Worm (Caenorhabditis elegans): ENCODE measurements around the gene F38H4.5.

Gene F38H4.5

DNA sequence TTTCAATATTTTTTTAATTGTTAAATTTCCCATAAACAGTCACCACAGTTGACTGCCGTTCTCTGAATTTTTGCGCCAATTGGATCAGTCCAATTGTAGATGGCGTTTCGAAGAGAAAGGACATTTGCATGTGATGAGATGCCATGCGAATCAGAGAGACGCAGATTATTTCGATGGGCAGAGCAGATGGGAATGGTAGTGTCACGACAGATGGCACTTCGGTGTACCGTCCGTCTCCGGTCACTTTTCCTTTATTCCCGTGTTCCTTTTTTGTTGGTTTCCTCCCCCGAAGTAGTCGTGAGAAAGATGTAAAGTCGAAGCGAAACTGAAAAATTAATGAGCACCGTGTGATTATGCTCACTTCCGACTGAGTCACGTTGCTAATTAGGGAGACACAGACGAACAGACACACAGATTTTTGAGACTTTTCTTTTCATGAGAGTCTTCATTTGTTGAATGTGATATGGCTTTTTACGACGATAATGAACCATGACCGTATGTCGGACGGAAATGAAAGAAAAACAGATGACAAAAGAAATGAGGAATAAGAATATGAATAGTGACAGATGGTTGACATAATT, 15.8 kb downstream of the F38H4.5 start:
- no peak for TF ChIP-seq lin-13 (GFP tag; optimal IDR thresholded peaks at IDR 0.05)
- TF ChIP-seq lin-14 (GFP tag; optimal IDR thresholded peaks at IDR 0.05) = peak; percentile 65
- no peak for TF ChIP-seq ets-5 (GFP tag; IDR thresholded peaks at IDR 0.05)
- TF ChIP-seq ceh-88 (GFP tag; IDR thresholded peaks at IDR 0.05) = no peak
- peak in 1 of 2 experiments; percentile 45 for TF ChIP-seq ztf-11 (tag; optimal IDR thresholded peaks at IDR 0.05)
- TF ChIP-seq fkh-8 (tag; optimal IDR thresholded peaks at IDR 0.05) = peak; percentile 29
- TF ChIP-seq nhr-47 (tag; optimal IDR thresholded peaks at IDR 0.05) = peak; percentile 20
- TF ChIP-seq unc-86 (tag; optimal IDR thresholded peaks at IDR 0.05) = peak; percentile 58
- TF ChIP-seq grh-1 (GFP tag; IDR thresholded peaks at IDR 0.05) = no peak
- no peak for TF ChIP-seq aha-1 (tag; optimal IDR thresholded peaks at IDR 0.05)
- TF ChIP-seq mab-9 (GFP tag; IDR thresholded peaks at IDR 0.05) = no peak
- TF ChIP-seq ceh-8 (GFP tag; optimal IDR thresholded peaks at IDR 0.05) = no peak
- TF ChIP-seq egl-13 (tag; optimal IDR thresholded peaks at IDR 0.05) = peak; percentile 6
- TF ChIP-seq dsc-1 (tag; optimal IDR thresholded peaks at IDR 0.05) = peak; percentile 73
- no peak for TF ChIP-seq fkh-4 (tag; optimal IDR thresholded peaks at IDR 0.05; ENCODE audit: borderline replicate concordance)
- TF ChIP-seq nhr-19 (GFP tag; conservative IDR thresholded peaks at IDR 0.05) = no peak
- no peak for TF ChIP-seq C16A3.4 (tag; optimal IDR thresholded peaks at IDR 0.05)
- no peak for TF ChIP-seq pqm-1 (tag; optimal IDR thresholded peaks at IDR 0.05)
- TF ChIP-seq ceh-63 (GFP tag; optimal IDR thresholded peaks at IDR 0.05) = no peak

DNA sequence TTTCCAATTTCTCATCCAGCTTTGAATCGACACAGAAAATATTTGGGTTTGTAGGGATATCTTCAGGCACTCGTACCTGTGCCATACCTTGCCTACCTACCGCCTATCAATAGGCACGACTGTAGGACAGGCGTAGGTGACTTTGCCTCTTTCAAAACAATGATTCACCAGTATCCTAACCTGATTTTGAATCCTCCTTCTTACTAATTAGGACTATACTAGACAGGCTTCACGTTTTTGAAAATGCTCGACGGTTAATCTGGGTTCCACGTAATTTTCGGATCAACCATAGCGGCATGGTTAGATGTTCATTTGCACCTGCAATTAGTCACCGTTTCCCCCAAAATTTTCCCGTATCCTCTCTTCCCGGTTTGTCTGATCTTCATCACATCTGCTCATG, 16.5 kb downstream of the F38H4.5 start:
- TF ChIP-seq ztf-11 (tag; optimal IDR thresholded peaks at IDR 0.05) (no peak), pqm-1 (tag; optimal IDR thresholded peaks at IDR 0.05) (no peak), hpl-2 (GFP tag; optimal IDR thresholded peaks at IDR 0.05) (no peak), isw-1 (GFP tag; IDR thresholded peaks at IDR 0.05) (no peak), aha-1 (tag; optimal IDR thresholded peaks at IDR 0.05) (no peak), unc-30 (tag; optimal IDR thresholded peaks at IDR 0.05) (no peak), vab-15 (tag; optimal IDR thresholded peaks at IDR 0.05) (no peak), ama-1 (optimal IDR thresholded peaks at IDR 0.05) (no peak)

DNA sequence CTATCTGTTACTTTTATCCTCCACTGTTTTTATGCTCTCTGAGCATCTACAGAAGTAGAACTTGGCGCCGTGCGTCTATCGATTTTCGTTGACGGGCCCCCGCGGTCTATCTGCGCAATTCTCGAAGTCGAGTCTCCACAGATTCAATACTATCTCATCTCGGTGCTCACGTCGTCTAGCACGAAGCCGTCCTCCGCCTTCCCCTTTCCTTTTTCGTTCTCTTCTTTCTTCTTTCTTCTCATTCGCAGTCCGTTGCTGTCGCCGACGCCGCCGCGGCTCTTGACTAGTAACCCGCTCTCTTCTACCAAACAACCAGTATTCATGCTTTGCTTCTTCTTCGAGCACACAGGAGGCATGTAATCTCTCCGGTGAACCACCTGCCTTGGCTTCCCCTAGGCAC, 19.1 kb downstream of the F38H4.5 start:
- TF ChIP-seq mab-9 (GFP tag; IDR thresholded peaks at IDR 0.05) (no peak), mef-2 (tag; optimal IDR thresholded peaks at IDR 0.05) (no peak), hlh-4 (tag; optimal IDR thresholded peaks at IDR 0.05) (no peak), rnt-1 (tag; optimal IDR thresholded peaks at IDR 0.05) (no peak), alr-1 (tag; optimal IDR thresholded peaks at IDR 0.05; ENCODE audit: borderline replicate concordance) (no peak), hpl-2 (GFP tag; optimal IDR thresholded peaks at IDR 0.05) (no peak), nhr-77 (tag; optimal IDR thresholded peaks at IDR 0.05) (no peak), ceh-63 (GFP tag; optimal IDR thresholded peaks at IDR 0.05) (no peak), lin-39 (tag; optimal IDR thresholded peaks at IDR 0.05) (no peak), fkh-10 (GFP tag; optimal IDR thresholded peaks at IDR 0.05) (peak; percentile 38), sup-37 (GFP tag; optimal IDR thresholded peaks at IDR 0.05) (no peak), egl-13 (tag; optimal IDR thresholded peaks at IDR 0.05) (no peak), nhr-47 (tag; optimal IDR thresholded peaks at IDR 0.05) (peak; percentile 55), tbx-2 (tag; optimal IDR thresholded peaks at IDR 0.05) (peak; percentile 39), unc-130 (tag; optimal IDR thresholded peaks at IDR 0.05) (no peak), elt-3 (tag; optimal IDR thresholded peaks at IDR 0.05) (no peak), pax-3 (tag; optimal IDR thresholded peaks at IDR 0.05) (no peak), skn-1 (tag; optimal IDR thresholded peaks at IDR 0.05) (no peak), fos-1 (tag; optimal IDR thresholded peaks at IDR 0.05) (no peak), C16A3.4 (tag; optimal IDR thresholded peaks at IDR 0.05) (no peak), unc-98 (GFP tag; IDR thresholded peaks at IDR 0.05) (no peak), pqm-1 (tag; optimal IDR thresholded peaks at IDR 0.05) (no peak), lsy-2 (tag; optimal IDR thresholded peaks at IDR 0.05) (peak; percentile 12 to 43), lin-35 (GFP tag; optimal IDR thresholded peaks at IDR 0.05) (peak in 1 of 2 experiments; percentile 17), zip-4 (GFP tag; optimal IDR thresholded peaks at IDR 0.05) (no peak), snu-23 (GFP tag; optimal IDR thresholded peaks at IDR 0.05) (peak; percentile 45), ceh-90 (tag; optimal IDR thresholded peaks at IDR 0.05) (no peak), vab-15 (tag; optimal IDR thresholded peaks at IDR 0.05) (no peak), ces-1 (GFP tag; optimal IDR thresholded peaks at IDR 0.05) (no peak), lin-15B (tag; optimal IDR thresholded peaks at IDR 0.05) (no peak), ceh-8 (GFP tag; optimal IDR thresholded peaks at IDR 0.05) (peak; percentile 30), aha-1 (tag; optimal IDR thresholded peaks at IDR 0.05) (no peak), nhr-76 (tag; optimal IDR thresholded peaks at IDR 0.05) (no peak), irx-1 (tag; optimal IDR thresholded peaks at IDR 0.05) (no peak), grh-1 (GFP tag; IDR thresholded peaks at IDR 0.05) (no peak)

Data from whole organism, L1 larva.